Worm (Caenorhabditis elegans) whole organism, L1 larva: Measurements from ENCODE around the gene E02C12.6.

Experiments
- C04F5.9 ChIP-seq: sonication (generic microtip); optimal IDR thresholded peaks from 2 replicates; lab custom pipeline; 2016; ENCODE audit warnings: missing genetic modification characterization, missing compliant biosample characterization
- C16A3.4 ChIP-seq: fragments of 150-350 bp; optimal IDR thresholded peaks from 2 replicates; lab custom pipeline; 2014; ENCODE audit warnings: missing biosample characterization, missing genetic modification characterization
- Y116A8C.19 ChIP-seq: sonication (generic microtip); optimal IDR thresholded peaks from 2 replicates; lab custom pipeline; 2016; ENCODE audit warnings: missing compliant biosample characterization, missing genetic modification characterization, borderline replicate concordance
- aha-1 ChIP-seq: fragments of 150-350 bp; optimal IDR thresholded peaks from 2 replicates; lab custom pipeline; 2014; ENCODE audit warnings: missing biosample characterization, missing genetic modification characterization
- blmp-1 ChIP-seq: fragments of 150-350 bp; optimal IDR thresholded peaks from 2 replicates; lab custom pipeline; 2014; ENCODE audit warnings: missing biosample characterization, missing genetic modification characterization
- ceh-63 ChIP-seq: fragments of 200-800 bp; sonication (Bioruptor generic); optimal IDR thresholded peaks from 2 replicates; lab custom pipeline; 2018; ENCODE audit warnings: mild to moderate bottlenecking, missing genetic modification characterization, missing compliant biosample characterization
- ceh-8 ChIP-seq: fragments of 200-800 bp; sonication (Bioruptor generic); optimal IDR thresholded peaks from 2 replicates; lab custom pipeline; 2018; ENCODE audit warnings: mild to moderate bottlenecking, missing genetic modification characterization, moderate library complexity, missing compliant biosample characterization
- ceh-88 ChIP-seq: fragments of 200-800 bp; sonication (Bioruptor generic); IDR thresholded peaks from 2 replicates; pipeline ENCODE4 v1.3.6; 2022; ENCODE audit warnings: missing genetic modification characterization, missing compliant biosample characterization
- ceh-90 ChIP-seq: sonication (generic microtip); optimal IDR thresholded peaks from 2 replicates; lab custom pipeline; 2016; ENCODE audit warnings: missing genetic modification characterization, missing compliant biosample characterization
- ces-1 ChIP-seq: fragments of 150-350 bp; optimal IDR thresholded peaks from 2 replicates; lab custom pipeline; 2014; ENCODE audit warnings: missing biosample characterization, missing genetic modification reagents, missing genetic modification characterization
- efl-3 ChIP-seq: fragments of 200-800 bp; sonication (Bioruptor generic); optimal IDR thresholded peaks from 2 replicates; lab custom pipeline; 2018; ENCODE audit warnings: mild to moderate bottlenecking, missing genetic modification characterization, missing compliant biosample characterization
- egl-13 ChIP-seq: sonication (generic microtip); optimal IDR thresholded peaks from 2 replicates; lab custom pipeline; 2016; ENCODE audit warnings: missing genotype, missing genetic modification reagents, missing genetic modification characterization, missing compliant biosample characterization
- egl-27 ChIP-seq, 2 experiments: fragments of 150-350 bp in 1 of 2; sonication (generic microtip); optimal IDR thresholded peaks; 3 replicates each; lab custom pipeline; 2017 to 2018; ENCODE audit warnings: missing biosample characterization in 2 of 2, missing genetic modification characterization in 2 of 2, missing genetic modification reagents in 2 of 2
- elt-3 ChIP-seq, 6 experiments: fragments of 150-350 bp in 1 of 6; sonication (generic microtip); optimal IDR thresholded peaks; 2 replicates each; lab custom pipeline; 2017 to 2018; ENCODE audit warnings: missing biosample characterization in 6 of 6, missing genetic modification characterization in 6 of 6, inconsistent platforms in 1 of 6
- ets-5 ChIP-seq: fragments of 200-800 bp; sonication (Bioruptor generic); IDR thresholded peaks from 2 replicates; pipeline ENCODE4 v1.3.6; 2022; ENCODE audit warnings: missing genetic modification characterization, missing compliant biosample characterization
- fkh-4 ChIP-seq: sonication (generic microtip); optimal IDR thresholded peaks from 2 replicates; lab custom pipeline; 2016; ENCODE audit warnings: missing compliant biosample characterization, missing genetic modification characterization, borderline replicate concordance
- fkh-8 ChIP-seq: sonication (generic microtip); optimal IDR thresholded peaks from 2 replicates; lab custom pipeline; 2016; ENCODE audit warnings: mild to moderate bottlenecking, missing genetic modification characterization, missing compliant biosample characterization
- grh-1 ChIP-seq: fragments of 200-800 bp; sonication (Bioruptor generic); IDR thresholded peaks from 2 replicates; pipeline ENCODE4 v1.3.6; 2022; ENCODE audit warnings: missing genetic modification reagents, missing genetic modification characterization, missing compliant biosample characterization
- hlh-17 ChIP-seq: fragments of 200-800 bp; sonication (Bioruptor generic); optimal IDR thresholded peaks from 2 replicates; lab custom pipeline; 2018; ENCODE audit warnings: missing genetic modification characterization, mild to moderate bottlenecking, missing compliant biosample characterization, moderate library complexity, borderline replicate concordance
- hlh-4 ChIP-seq: sonication (generic microtip); optimal IDR thresholded peaks from 2 replicates; lab custom pipeline; 2016; ENCODE audit warnings: mild to moderate bottlenecking, missing genetic modification characterization, missing compliant biosample characterization
- lin-13 ChIP-seq: fragments of 150-350 bp; optimal IDR thresholded peaks from 2 replicates; lab custom pipeline; 2014; ENCODE audit warnings: missing biosample characterization, missing genetic modification reagents, missing genetic modification characterization
- lin-14 ChIP-seq: fragments of 200-800 bp; sonication (Bioruptor generic); optimal IDR thresholded peaks from 2 replicates; lab custom pipeline; 2018; ENCODE audit warnings: mild to moderate bottlenecking, missing genetic modification characterization, moderate library complexity, missing compliant biosample characterization
- lin-15B ChIP-seq: fragments of 150-350 bp; sonication (generic microtip); optimal IDR thresholded peaks from 3 replicates; lab custom pipeline; 2014; ENCODE audit warnings: missing biosample characterization, missing genetic modification characterization
- lir-3 ChIP-seq: sonication (generic microtip); optimal IDR thresholded peaks from 2 replicates; lab custom pipeline; 2016; ENCODE audit warnings: mild to moderate bottlenecking, missing genetic modification characterization, moderate library complexity, missing compliant biosample characterization; ENCODE audit not compliant: poor library complexity
- lsy-2 ChIP-seq, 2 experiments: fragments of 150-350 bp; optimal IDR thresholded peaks; 2 replicates each; lab custom pipeline; 2014; ENCODE audit warnings: missing biosample characterization in 2 of 2, missing genetic modification characterization in 2 of 2
- mab-9 ChIP-seq: fragments of 200-800 bp; sonication (Bioruptor generic); IDR thresholded peaks from 2 replicates; pipeline ENCODE4 v1.3.6; 2022; ENCODE audit warnings: missing genetic modification reagents, missing genetic modification characterization, missing compliant biosample characterization
- mdl-1 ChIP-seq, 2 experiments: fragments of 150-350 bp; optimal IDR thresholded peaks; 2 replicates each; lab custom pipeline; 2014 to 2017; ENCODE audit warnings: missing biosample characterization in 2 of 2, missing genetic modification characterization in 2 of 2, inconsistent platforms in 1 of 2
- nhr-237 ChIP-seq: fragments of 150-350 bp; optimal IDR thresholded peaks from 2 replicates; lab custom pipeline; 2014; ENCODE audit warnings: missing biosample characterization, missing genetic modification characterization
- nhr-71 ChIP-seq: sonication (generic microtip); optimal IDR thresholded peaks from 2 replicates; lab custom pipeline; 2016; ENCODE audit warnings: mild to moderate bottlenecking, missing genetic modification characterization, moderate library complexity, missing compliant biosample characterization
- nhr-76 ChIP-seq: sonication (generic microtip); optimal IDR thresholded peaks from 2 replicates; lab custom pipeline; 2017; ENCODE audit warnings: missing biosample characterization, missing genetic modification characterization
- nhr-77 ChIP-seq: fragments of 150-350 bp; optimal IDR thresholded peaks from 2 replicates; lab custom pipeline; 2014; ENCODE audit warnings: missing biosample characterization, missing genetic modification characterization
- nhr-85 ChIP-seq: sonication (generic microtip); peaks from one replicate; lab custom pipeline; 2016; ENCODE audit warnings: missing genetic modification characterization, inconsistent platforms, missing compliant biosample characterization
- nhr-90 ChIP-seq: sonication (generic microtip); optimal IDR thresholded peaks from 2 replicates; lab custom pipeline; 2016; ENCODE audit warnings: mild to moderate bottlenecking, missing genetic modification characterization, missing compliant biosample characterization; ENCODE audit not compliant: poor library complexity
- pag-3 ChIP-seq: sonication (generic microtip); optimal IDR thresholded peaks from 2 replicates; lab custom pipeline; 2017; ENCODE audit warnings: missing genetic modification characterization, mild to moderate bottlenecking, missing compliant biosample characterization, antibody characterized with exemption, borderline replicate concordance; ENCODE audit not compliant: insufficient read depth
- pax-3 ChIP-seq: fragments of 200-800 bp; sonication (Bioruptor generic); optimal IDR thresholded peaks from 2 replicates; lab custom pipeline; 2018; ENCODE audit warnings: mild to moderate bottlenecking, missing genetic modification characterization, moderate library complexity, missing compliant biosample characterization
- skn-1 ChIP-seq: fragments of 150-350 bp; optimal IDR thresholded peaks from 2 replicates; lab custom pipeline; 2014; ENCODE audit warnings: missing biosample characterization, missing genetic modification characterization
- sox-4 ChIP-seq: sonication (generic microtip); optimal IDR thresholded peaks from 2 replicates; lab custom pipeline; 2016; ENCODE audit warnings: missing genetic modification characterization, missing compliant biosample characterization
- sup-37 ChIP-seq: fragments of 200-800 bp; sonication (Bioruptor generic); optimal IDR thresholded peaks from 2 replicates; lab custom pipeline; 2018; ENCODE audit warnings: mild to moderate bottlenecking, missing genetic modification characterization, missing compliant biosample characterization
- swsn-7 ChIP-seq: sonication (generic microtip); optimal IDR thresholded peaks from 2 replicates; lab custom pipeline; 2016; ENCODE audit warnings: missing genetic modification characterization, missing compliant biosample characterization
- tbx-2 ChIP-seq: sonication (generic microtip); optimal IDR thresholded peaks from 2 replicates; lab custom pipeline; 2016; ENCODE audit warnings: missing genetic modification characterization, missing compliant biosample characterization
- tlp-1 ChIP-seq: fragments of 150-350 bp; optimal IDR thresholded peaks from 2 replicates; lab custom pipeline; 2014; ENCODE audit warnings: missing biosample characterization, missing genetic modification characterization
- unc-30 ChIP-seq: sonication (generic microtip); optimal IDR thresholded peaks from 2 replicates; lab custom pipeline; 2017; ENCODE audit warnings: missing biosample characterization, missing genetic modification characterization
- unc-86 ChIP-seq: sonication (generic microtip); optimal IDR thresholded peaks from 2 replicates; lab custom pipeline; 2016; ENCODE audit warnings: missing genetic modification characterization, missing compliant biosample characterization
- unc-98 ChIP-seq: fragments of 200-800 bp; sonication (Bioruptor generic); IDR thresholded peaks from 2 replicates; pipeline ENCODE4 v1.3.6; 2022; ENCODE audit warnings: missing genetic modification characterization, missing compliant biosample characterization
- vab-15 ChIP-seq: sonication (generic microtip); optimal IDR thresholded peaks from 2 replicates; lab custom pipeline; 2017; ENCODE audit warnings: missing genotype, mild to moderate bottlenecking, missing genetic modification characterization, missing compliant biosample characterization
- xbp-1 ChIP-seq: sonication (generic microtip); optimal IDR thresholded peaks from 2 replicates; lab custom pipeline; 2016; ENCODE audit warnings: missing genetic modification characterization, missing compliant biosample characterization
- zip-4 ChIP-seq: fragments of 200-800 bp; sonication (Bioruptor generic); optimal IDR thresholded peaks from 2 replicates; lab custom pipeline; 2018; ENCODE audit warnings: mild to moderate bottlenecking, missing genetic modification characterization, moderate library complexity, missing compliant biosample characterization
- ztf-11 ChIP-seq, 2 experiments: sonication (generic microtip); optimal IDR thresholded peaks; 2 replicates each; lab custom pipeline; 2016 to 2017; ENCODE audit warnings: missing genetic modification characterization in 2 of 2, missing biosample characterization in 1 of 2, missing compliant biosample characterization in 1 of 2
- ztf-4 ChIP-seq: fragments of 150-350 bp; optimal IDR thresholded peaks from 2 replicates; lab custom pipeline; 2014; ENCODE audit warnings: missing biosample characterization, missing genetic modification characterization

The E02C12.6 gene

DNA sequence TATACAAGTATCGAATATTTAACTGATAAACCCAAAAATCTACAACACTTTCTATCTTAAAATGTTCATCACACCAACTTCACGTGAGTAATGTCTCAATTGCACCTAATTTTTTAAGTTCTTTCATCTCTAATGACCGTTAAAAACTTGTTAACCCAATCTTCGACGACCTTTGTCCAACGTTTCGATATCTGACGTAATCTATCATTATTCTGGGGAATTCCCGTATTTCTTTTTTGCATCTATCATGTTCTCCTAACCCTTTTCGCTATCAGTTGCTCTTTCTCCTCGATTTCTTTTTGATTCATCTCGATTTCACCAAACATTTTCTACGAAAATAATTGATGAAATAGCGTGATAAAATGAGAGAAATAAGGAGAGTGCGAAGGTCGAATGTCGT is 43.2 kb downstream of the E02C12.6 start (continued):
- TF ChIP-seq ceh-90 (tag; lab: Kevin White, UChicago), result no peak
- no peak for TF ChIP-seq egl-13 (tag; lab: Kevin White, UChicago)
- TF ChIP-seq ztf-4 (tag; lab: Kevin White, UChicago), result no peak
- TF ChIP-seq nhr-237 (tag; lab: Kevin White, UChicago), result no peak
- TF ChIP-seq hlh-4 (tag; lab: Kevin White, UChicago), result no peak
- no peak for TF ChIP-seq vab-15 (tag; lab: Kevin White, UChicago)
- TF ChIP-seq fkh-8 (tag; lab: Kevin White, UChicago), result no peak
- TF ChIP-seq ceh-8, result no peak
- TF ChIP-seq aha-1 (tag; lab: Kevin White, UChicago), result no peak
- TF ChIP-seq swsn-7 (tag; lab: Kevin White, UChicago), result no peak
- TF ChIP-seq nhr-77 (tag; lab: Kevin White, UChicago), result no peak
- TF ChIP-seq nhr-85 (tag; lab: Kevin White, UChicago), result peak; percentile 71
- TF ChIP-seq lin-15B (tag; lab: Kevin White, UChicago), result no peak
- TF ChIP-seq pag-3, result no peak
- TF ChIP-seq lsy-2 (tag; optimal IDR thresholded peaks at IDR 0.05; lab: Kevin White, UChicago), result no peak
- no peak for TF ChIP-seq mab-9 (GFP tag; lab: Robert Waterston, UW)
- peak; percentile 13 for TF ChIP-seq nhr-71
- TF ChIP-seq nhr-76 (tag; lab: Kevin White, UChicago), result no peak
- no peak for TF ChIP-seq Y116A8C.19 (tag; lab: Kevin White, UChicago)
- TF ChIP-seq blmp-1 (tag; lab: Kevin White, UChicago), result peak; percentile 51
- no peak for TF ChIP-seq ets-5
- no peak for TF ChIP-seq hlh-17 (GFP tag; lab: Kevin White, UChicago)
- TF ChIP-seq unc-86 (tag; lab: Kevin White, UChicago), result no peak
- no peak for TF ChIP-seq ztf-11 (tag; optimal IDR thresholded peaks at IDR 0.05; lab: Kevin White, UChicago)
- no peak for TF ChIP-seq ceh-88
- no peak for TF ChIP-seq tlp-1 (tag; lab: Kevin White, UChicago)
- no peak for TF ChIP-seq C16A3.4 (tag; lab: Kevin White, UChicago)
- TF ChIP-seq tbx-2 (tag; lab: Kevin White, UChicago), result no peak
- peak; percentile 45 for TF ChIP-seq lin-14 (GFP tag; lab: Kevin White, UChicago)
- no peak for TF ChIP-seq sup-37 (GFP tag; lab: Kevin White, UChicago)
- no peak for TF ChIP-seq nhr-90 (tag; lab: Kevin White, UChicago)
- no peak for TF ChIP-seq grh-1 (GFP tag; lab: Robert Waterston, UW)
- TF ChIP-seq zip-4 (GFP tag; lab: Kevin White, UChicago), result no peak
- no peak for TF ChIP-seq lir-3
- no peak for TF ChIP-seq xbp-1 (tag; lab: Kevin White, UChicago)
- no peak for TF ChIP-seq ces-1 (GFP tag; lab: Kevin White, UChicago)
- no peak for TF ChIP-seq lin-13 (GFP tag; lab: Kevin White, UChicago)
- no peak for TF ChIP-seq skn-1
- TF ChIP-seq, all 84 proteins: peak for 9

DNA sequence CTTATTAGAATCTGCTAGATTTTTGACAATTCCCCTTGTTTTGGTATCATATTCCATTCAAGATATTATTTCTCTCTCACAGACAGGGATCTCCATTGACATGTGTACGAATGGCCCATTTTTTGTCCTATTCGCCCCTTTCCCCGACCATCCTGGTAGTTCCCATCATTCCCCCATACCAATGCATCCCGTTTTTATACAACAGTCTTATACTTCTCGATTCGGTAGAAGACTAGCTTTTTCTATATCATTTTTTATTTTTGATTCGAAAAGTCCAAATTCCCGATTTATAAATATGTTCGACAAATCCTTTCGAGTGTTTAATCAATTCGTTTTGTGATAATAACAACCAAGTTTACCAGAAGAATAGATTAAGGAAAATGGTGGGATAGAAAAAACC is 44.0 kb downstream of the E02C12.6 start:
- no peak for TF ChIP-seq nhr-77 (tag; lab: Kevin White, UChicago)

DNA sequence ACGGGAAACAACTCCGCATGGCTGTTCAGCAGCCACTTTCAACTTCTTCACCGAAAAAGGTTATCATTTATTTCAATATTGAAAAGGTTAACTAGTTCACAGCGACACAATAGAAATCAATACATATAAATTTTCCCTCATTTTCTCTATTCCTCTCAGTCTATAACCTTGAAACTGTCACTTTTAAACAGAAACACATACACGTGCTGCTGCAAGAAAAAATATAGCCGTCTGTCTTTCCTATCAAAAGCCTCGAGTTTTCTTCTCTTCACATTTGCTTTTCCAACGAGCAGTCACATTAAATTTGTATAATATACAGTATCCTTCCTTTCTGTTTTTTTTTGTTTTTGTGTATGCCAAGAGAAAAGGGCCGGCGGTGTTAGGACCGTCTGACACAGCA is 46.7 kb downstream of the E02C12.6 start:
- TF ChIP-seq sox-4 (no peak), ceh-63 (no peak), ces-1 (GFP tag; lab: Kevin White, UChicago) (no peak), egl-27 (tag; optimal IDR thresholded peaks at IDR 0.05; lab: Kevin White, UChicago) (no peak), skn-1 (no peak), ztf-4 (tag; lab: Kevin White, UChicago) (no peak), pax-3 (tag; lab: Kevin White, UChicago) (no peak), efl-3 (GFP tag; lab: Kevin White, UChicago) (no peak), blmp-1 (tag; lab: Kevin White, UChicago) (peak; percentile 64), fkh-4 (tag; lab: Kevin White, UChicago) (no peak), nhr-77 (tag; lab: Kevin White, UChicago) (no peak), elt-3 (tag; optimal IDR thresholded peaks at IDR 0.05; lab: Kevin White, UChicago) (peak in 1 of 6 experiments; percentile 2), unc-98 (GFP tag; lab: Robert Waterston, UW) (no peak), swsn-7 (tag; lab: Kevin White, UChicago) (no peak), C16A3.4 (tag; lab: Kevin White, UChicago) (no peak), mdl-1 (tag; optimal IDR thresholded peaks at IDR 0.05; lab: Kevin White, UChicago) (no peak), C04F5.9 (no peak), lir-3 (no peak), unc-30 (no peak), nhr-237 (tag; lab: Kevin White, UChicago) (no peak)
